Worm (Caenorhabditis elegans): Measurements from ENCODE around the gene prcc-1.
"Not testable (repeated sequence)": the region's sequence is repeated elsewhere in the genome, so short reads cannot be mapped to it uniquely, and the experiment has no call there.

ce11 chrIV:13140792-13141191 is 47.2 kb upstream of the prcc-1 start:
- not testable (repeated sequence) for TF ChIP-seq Y79H2A.3 (GFP tag; conservative IDR thresholded peaks at IDR 0.05); Y53F4B.3 (GFP tag; IDR thresholded peaks at IDR 0.05); snpc-4 (GFP tag; optimal IDR thresholded peaks at IDR 0.05); ztf-26 (tag; optimal IDR thresholded peaks at IDR 0.05); zfh-2 (GFP tag; conservative IDR thresholded peaks at IDR 0.05); hsf-1 (GFP tag; IDR thresholded peaks at IDR 0.05); unc-130 (GFP tag; optimal IDR thresholded peaks at IDR 0.05); ceh-79 (tag; optimal IDR thresholded peaks at IDR 0.05); ztf-28 (GFP tag; IDR thresholded peaks at IDR 0.05)
- TF ChIP-seq snpc-4 (tag; optimal IDR thresholded peaks at IDR 0.05) = peak in 1 of 4 experiments; percentile 36
- peak; percentile 87 for TF ChIP-seq tbp1 (GFP tag; optimal IDR thresholded peaks at IDR 0.05)
- peak; percentile 62 for TF ChIP-seq hmg-1.2 (GFP tag; IDR thresholded peaks at IDR 0.05)
